Fruit fly (Drosophila melanogaster): Measurements from ENCODE around the gene CG34328.
A peak's percentile ranks its signal among the peaks of the same experiment; 100 is the strongest.

CG34328 gene

DNA sequence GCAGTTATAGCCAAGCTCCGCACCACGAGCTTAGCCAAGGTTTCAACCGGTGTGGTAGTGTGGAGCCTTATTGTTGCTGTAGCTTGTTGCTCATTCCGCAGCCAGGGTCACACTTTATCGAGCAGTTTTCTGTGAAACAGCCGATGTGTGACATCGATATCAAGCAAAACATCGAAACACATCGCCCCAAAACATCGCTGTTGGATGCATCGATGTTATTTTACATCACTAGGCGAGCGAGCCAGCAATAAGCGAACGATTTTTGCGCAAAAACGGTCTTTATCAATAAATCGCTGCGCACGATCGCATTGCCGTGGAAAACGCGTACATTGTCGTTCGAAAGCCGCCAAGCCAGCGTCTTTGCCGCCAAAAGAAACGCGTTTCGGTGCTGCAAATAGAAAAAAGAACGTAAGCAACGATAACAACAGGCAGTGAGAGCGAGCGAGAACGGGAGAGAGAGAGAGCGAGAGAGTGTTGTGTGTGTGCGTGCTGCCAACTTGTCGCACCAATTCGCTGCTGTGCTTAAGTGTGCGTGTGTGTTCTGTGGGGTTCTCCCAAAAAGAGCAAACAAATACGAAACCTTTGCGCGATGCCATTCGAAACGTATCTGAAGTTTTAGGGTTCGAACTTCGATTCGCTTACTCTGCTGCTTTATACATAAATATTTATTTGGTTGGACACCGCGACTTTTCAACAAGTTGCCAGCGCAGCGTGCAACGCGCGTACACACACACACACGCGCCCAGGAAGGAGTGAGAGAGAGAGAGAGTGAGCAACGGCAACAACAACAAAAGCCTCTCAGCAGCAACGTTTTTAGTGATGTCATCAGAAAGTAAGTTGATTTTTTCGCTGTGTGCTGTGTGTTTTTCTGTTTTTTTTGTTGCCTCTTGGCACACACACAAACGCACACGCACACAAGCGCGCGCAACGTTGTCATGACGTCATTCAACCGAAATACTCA is 28.8 kb downstream of the CG34328 start (continued):
- TF ChIP-seq corto (GFP tag; optimal IDR thresholded peaks at IDR 0.05) (peak; percentile 41), NFAT (GFP tag; IDR thresholded peaks at IDR 0.05) (peak; percentile 56), crp (GFP tag; optimal IDR thresholded peaks at IDR 0.05) (peak in 1 of 2 experiments; percentile 6), chn (GFP tag; optimal IDR thresholded peaks at IDR 0.05) (peak; percentile 18), Sin3A (optimal IDR thresholded peaks at IDR 0.05) (peak; percentile 90), esg (GFP tag; conservative IDR thresholded peaks at IDR 0.05) (no peak), CG9817 (tag; optimal IDR thresholded peaks at IDR 0.05) (peak; percentile 41), CG15696 (tag; optimal IDR thresholded peaks at IDR 0.05) (peak; percentile 14), CG8478 (optimal IDR thresholded peaks at IDR 0.05) (peak; percentile 97), Myb (GFP tag; optimal IDR thresholded peaks at IDR 0.05) (peak; percentile 79), Dip2 (GFP tag; IDR thresholded peaks at IDR 0.05) (no peak), cad (GFP tag; optimal IDR thresholded peaks at IDR 0.05) (no peak), CG11398 (GFP tag; optimal IDR thresholded peaks at IDR 0.05) (peak; percentile 33), CG14860 (GFP tag; IDR thresholded peaks at IDR 0.05; ENCODE audit: partially characterized antibody) (peak; percentile 97), gsb-n (tag; optimal IDR thresholded peaks at IDR 0.05) (no peak), CG8290 (GFP tag; optimal IDR thresholded peaks at IDR 0.05) (peak; percentile 49), CG8290 (tag; optimal IDR thresholded peaks at IDR 0.05) (peak in 1 of 2 experiments; percentile 87), Lpt (GFP tag; optimal IDR thresholded peaks at IDR 0.05) (no peak), CG12299 (tag; optimal IDR thresholded peaks at IDR 0.05) (peak; percentile 33), CG14710 (tag; optimal IDR thresholded peaks at IDR 0.05) (peak; percentile 83), BtbVII (GFP tag; optimal IDR thresholded peaks at IDR 0.05) (peak; percentile 68), nerfin-1 (tag; optimal IDR thresholded peaks at IDR 0.05) (peak; percentile 3), dm (GFP tag; optimal IDR thresholded peaks at IDR 0.05) (peak; percentile 50), CG7786 (GFP tag; optimal IDR thresholded peaks at IDR 0.05) (peak; percentile 50), CG13775 (GFP tag; optimal IDR thresholded peaks at IDR 0.05) (peak; percentile 9), Jarid2 (GFP tag; optimal IDR thresholded peaks at IDR 0.05) (no peak), Ets65A (GFP tag) (peak; percentile 96), CG10147 (GFP tag; optimal IDR thresholded peaks at IDR 0.05) (peak; percentile 13), pfk (GFP tag; optimal IDR thresholded peaks at IDR 0.05) (peak; percentile 16), Bteb2 (GFP tag; optimal IDR thresholded peaks at IDR 0.05) (no peak), CG3065 (GFP tag; optimal IDR thresholded peaks at IDR 0.05) (no peak), Dip3 (GFP tag; optimal IDR thresholded peaks at IDR 0.05) (peak; percentile 35), CG15514 (GFP tag; optimal IDR thresholded peaks at IDR 0.05) (peak; percentile 85), CG1647 (GFP tag; optimal IDR thresholded peaks at IDR 0.05) (peak; percentile 40), CG11695 (GFP tag; IDR thresholded peaks at IDR 0.05) (0 out of 3 replicates have a peak, but pooled peaks have one; percentile 38), Gug (GFP tag; IDR thresholded peaks at IDR 0.05) (peak; percentile 66; the same call in 2 of the 4 replicates), gfzf (GFP tag; optimal IDR thresholded peaks at IDR 0.05) (peak; percentile 93), CG5245 (GFP tag; optimal IDR thresholded peaks at IDR 0.05) (no peak), CG3995 (GFP tag; optimal IDR thresholded peaks at IDR 0.05) (peak; percentile 99), sd (tag; optimal IDR thresholded peaks at IDR 0.05) (peak; percentile 19), CG3726 (GFP tag; IDR thresholded peaks at IDR 0.05) (no peak), fru (optimal IDR thresholded peaks at IDR 0.05) (peak; percentile 32), sens (GFP tag) (peak; percentile 80), CG18476 (GFP tag; optimal IDR thresholded peaks at IDR 0.05) (no peak), ro (GFP tag; IDR thresholded peaks at IDR 0.05) (no peak), HLH54F (GFP tag; optimal IDR thresholded peaks at IDR 0.05) (peak; percentile 14), Dref (GFP tag; IDR thresholded peaks at IDR 0.05) (peak; percentile 93), Abd-B (GFP tag; optimal IDR thresholded peaks at IDR 0.05) (peak; percentile 13), CG10209 (GFP tag; optimal IDR thresholded peaks at IDR 0.05) (no peak), NK7.1 (GFP tag; optimal IDR thresholded peaks at IDR 0.05) (no peak)

Measured in whole organism, embryonic.